Fruit fly (Drosophila melanogaster): ENCODE data around the gene CG6125.

CG6125 gene

dm6 chr3R:15408131-15408731 lies 1.4 kb upstream of the CG6125 start, which contains the start of gene Atx2 (continued):
- no peak for TF ChIP-seq lov (optimal IDR thresholded peaks at IDR 0.05)
- TF ChIP-seq lov (GFP tag; IDR thresholded peaks at IDR 0.05) = peak; percentile 71; the same call in 1 of the 3 replicates
- TF ChIP-seq cato (GFP tag; optimal IDR thresholded peaks at IDR 0.05; ENCODE audit: borderline replicate concordance) = no peak
- no peak for TF ChIP-seq exex (tag; optimal IDR thresholded peaks at IDR 0.05)
- TF ChIP-seq tll (GFP tag; optimal IDR thresholded peaks at IDR 0.05) = no peak
- no peak for TF ChIP-seq CG14441 (GFP tag; IDR thresholded peaks at IDR 0.05)
- no peak for TF ChIP-seq Ada2b (GFP tag; IDR thresholded peaks at IDR 0.05)
- TF ChIP-seq CG5180 (GFP tag; optimal IDR thresholded peaks at IDR 0.05) = peak; percentile 2
- peak; percentile 20 for TF ChIP-seq CG6813 (GFP tag; optimal IDR thresholded peaks at IDR 0.05)
- TF ChIP-seq CG3726 (GFP tag; IDR thresholded peaks at IDR 0.05) = 0 out of 3 replicates have a peak, but pooled peaks have one; percentile 10
- TF ChIP-seq CG6854 (GFP tag; optimal IDR thresholded peaks at IDR 0.05) = no peak
- TF ChIP-seq maf-S (GFP tag; optimal IDR thresholded peaks at IDR 0.05) = peak; percentile 10
- TF ChIP-seq NC2β (GFP tag; optimal IDR thresholded peaks at IDR 0.05) = no peak
- no peak for TF ChIP-seq CG12236 (GFP tag; optimal IDR thresholded peaks at IDR 0.05)
- no peak for TF ChIP-seq CG4707 (GFP tag; optimal IDR thresholded peaks at IDR 0.05)
- TF ChIP-seq sna (GFP tag; IDR thresholded peaks at IDR 0.05; ENCODE audit: partially characterized antibody) = peak; percentile 92
- TF ChIP-seq CG5953 (GFP tag; IDR thresholded peaks at IDR 0.05) = no peak
- TF ChIP-seq sima (GFP tag; optimal IDR thresholded peaks at IDR 0.05) = no peak
- peak; percentile 55 for TF ChIP-seq her (GFP tag; optimal IDR thresholded peaks at IDR 0.05)
- TF ChIP-seq CG7271 (tag; optimal IDR thresholded peaks at IDR 0.05) = no peak
- TF ChIP-seq CG1647 (GFP tag; optimal IDR thresholded peaks at IDR 0.05) = no peak
- no peak for TF ChIP-seq Vsx1 (GFP tag; optimal IDR thresholded peaks at IDR 0.05)
- peak; percentile 15 for TF ChIP-seq Meics (GFP tag; optimal IDR thresholded peaks at IDR 0.05)
- peak; percentile 88 for TF ChIP-seq MESR4 (GFP tag; optimal IDR thresholded peaks at IDR 0.05)
- TF ChIP-seq CG12942 (GFP tag; optimal IDR thresholded peaks at IDR 0.05) = peak; percentile 19
- TF ChIP-seq CG15011 (GFP tag; optimal IDR thresholded peaks at IDR 0.05) = no peak
- no peak; the same call in 1 of the 2 replicates for TF ChIP-seq lmd (GFP tag; IDR thresholded peaks at IDR 0.05)
- peak; percentile 36 for TF ChIP-seq CG3995 (GFP tag; optimal IDR thresholded peaks at IDR 0.05)
- no peak for TF ChIP-seq Dek (tag; optimal IDR thresholded peaks at IDR 0.05)
- TF ChIP-seq Hr39 (optimal IDR thresholded peaks at IDR 0.05) = no peak
- TF ChIP-seq mld (GFP tag; IDR thresholded peaks at IDR 0.05; ENCODE audit: partially characterized antibody) = peak; percentile 95
- no peak for TF ChIP-seq bowl (GFP tag; IDR thresholded peaks at IDR 0.05)
- no peak for TF ChIP-seq Dip2 (GFP tag; IDR thresholded peaks at IDR 0.05)
- TF ChIP-seq CG31365 (tag; optimal IDR thresholded peaks at IDR 0.05) = no peak
- TF ChIP-seq Nf-YC (tag; optimal IDR thresholded peaks at IDR 0.05) = peak; percentile 5
- no peak for TF ChIP-seq wor (GFP tag; IDR thresholded peaks at IDR 0.05)
- TF ChIP-seq CG8478 (optimal IDR thresholded peaks at IDR 0.05) = peak; percentile 52
- TF ChIP-seq CG32772 (GFP tag; IDR thresholded peaks at IDR 0.05) = peak; percentile 35; the same call in 1 of the 2 replicates
- no peak for TF ChIP-seq CG11398 (GFP tag; optimal IDR thresholded peaks at IDR 0.05)
- TF ChIP-seq ac (GFP tag; optimal IDR thresholded peaks at IDR 0.05) = no peak
- TF ChIP-seq Dp (GFP tag; optimal IDR thresholded peaks at IDR 0.05) = peak; percentile 97
- no peak for TF ChIP-seq CG13894 (tag; optimal IDR thresholded peaks at IDR 0.05)
- peak; percentile 5 for TF ChIP-seq CG10654 (GFP tag; optimal IDR thresholded peaks at IDR 0.05)
- peak; percentile 93 for TF ChIP-seq hbn (GFP tag; IDR thresholded peaks at IDR 0.05; ENCODE audit: partially characterized antibody)
- TF ChIP-seq Six4 (GFP tag; optimal IDR thresholded peaks at IDR 0.05) = no peak
- TF ChIP-seq HmgD (GFP tag; optimal IDR thresholded peaks at IDR 0.05) = peak; percentile 70
- no peak; the same call in 1 of the 2 replicates for TF ChIP-seq ttk (GFP tag; IDR thresholded peaks at IDR 0.05)
- peak; percentile 40 for TF ChIP-seq Myb (GFP tag; optimal IDR thresholded peaks at IDR 0.05)
- no peak for TF ChIP-seq hth (optimal IDR thresholded peaks at IDR 0.05)
- TF ChIP-seq CG2678 (tag; optimal IDR thresholded peaks at IDR 0.05) = no peak
- no peak for TF ChIP-seq Sry-β (GFP tag; optimal IDR thresholded peaks at IDR 0.05)

Measured in whole organism, embryonic.